Fruit fly (Drosophila melanogaster) S2 (cell line): ENCODE data around the gene Mekk1.

Source experiments
- CG8478 ChIP-seq: fragments of >200 bp; optimal IDR thresholded peaks from 2 replicates; lab custom pipeline; 2018
- CTCF ChIP-seq, 2 experiments: fragments of >200 bp; optimal IDR thresholded peaks; 2 replicates each; lab custom pipeline; 2018

dm6 chr3R:18790619-18791018, 47.2 kb upstream of the Mekk1 start:
- TF ChIP-seq CG8478 (no peak), CTCF (optimal IDR thresholded peaks at IDR 0.05; lab: Kevin White, UChicago) (no peak)
